Fruit fly (Drosophila melanogaster) whole organism, embryonic: Measurements from ENCODE around the gene CG5445.

Source experiments
- Atf-2 ChIP-seq: fragments of 200-800 bp; sonication (Bioruptor generic); optimal IDR thresholded peaks from 2 replicates; lab custom pipeline; 2016; ENCODE audit warnings: missing biosample characterization, missing genetic modification characterization
- Atf3 ChIP-seq: fragments of 200-800 bp; sonication (Bioruptor generic); optimal IDR thresholded peaks from 3 replicates; lab custom pipeline; 2016; ENCODE audit warnings: missing biosample characterization, missing genetic modification characterization
- Blimp-1 ChIP-seq: fragments of 200-800 bp; sonication (Bioruptor generic); optimal IDR thresholded peaks from 3 replicates; lab custom pipeline; 2018; ENCODE audit warnings: missing biosample characterization, missing genetic modification characterization, mild to moderate bottlenecking, moderate library complexity, missing genetic modification reagents
- CG12942 ChIP-seq: fragments of 200-800 bp; sonication (Bioruptor generic); optimal IDR thresholded peaks from 3 replicates; lab custom pipeline; 2016; ENCODE audit warnings: missing biosample characterization, missing genetic modification characterization
- CG15269 ChIP-seq: fragments of 200-800 bp; sonication (Bioruptor generic); optimal IDR thresholded peaks from 2 replicates; lab custom pipeline; 2018; ENCODE audit warnings: missing biosample characterization, mild to moderate bottlenecking, missing genetic modification characterization, moderate library complexity
- CG15514 ChIP-seq: fragments of 200-800 bp; sonication (Bioruptor generic); optimal IDR thresholded peaks from 3 replicates; lab custom pipeline; 2017; ENCODE audit warnings: missing biosample characterization, missing genetic modification characterization, mild to moderate bottlenecking, moderate library complexity, missing genetic modification reagents
- CG1603 ChIP-seq: fragments of 200-800 bp; sonication (Bioruptor generic); optimal IDR thresholded peaks from 2 replicates; lab custom pipeline; 2019; ENCODE audit warnings: missing biosample characterization, mild to moderate bottlenecking, missing genetic modification characterization, moderate library complexity
- CG16779 ChIP-seq: fragments of 200-800 bp; sonication (Bioruptor generic); IDR thresholded peaks from 2 replicates; pipeline ENCODE4 v1.3.6; 2022; ENCODE audit warnings: missing biosample characterization, missing genetic modification characterization
- CG16813 ChIP-seq: fragments of 200-800 bp; sonication (Bioruptor generic); IDR thresholded peaks from 3 replicates; pipeline ENCODE4 v1.3.6; 2022; ENCODE audit warnings: missing biosample characterization, missing genetic modification characterization; ENCODE audit not compliant: partially characterized antibody
- CG17829 ChIP-seq: fragments of 200-800 bp; optimal IDR thresholded peaks from 2 replicates; lab custom pipeline; 2019; ENCODE audit warnings: missing biosample characterization, mild to moderate bottlenecking, missing genetic modification characterization, moderate library complexity
- CG2116 ChIP-seq: fragments of 200-800 bp; sonication (Bioruptor generic); optimal IDR thresholded peaks from 3 replicates; lab custom pipeline; 2018; ENCODE audit warnings: missing biosample characterization, mild to moderate bottlenecking, missing genetic modification characterization
- CG32767 ChIP-seq: fragments of 200-800 bp; sonication (Bioruptor generic); IDR thresholded peaks from 2 replicates; pipeline ENCODE4 v1.3.6; 2022; ENCODE audit warnings: missing biosample characterization, missing genetic modification characterization
- CG32772 ChIP-seq: fragments of 200-800 bp; sonication (Bioruptor generic); IDR thresholded peaks from 2 replicates; pipeline ENCODE4 v1.3.6; 2022; ENCODE audit warnings: missing biosample characterization, missing genetic modification characterization
- CG3838 ChIP-seq: fragments of 200-800 bp; sonication (Bioruptor generic); optimal IDR thresholded peaks from 3 replicates; lab custom pipeline; 2016; ENCODE audit warnings: missing biosample characterization, missing genetic modification characterization
- CG3847 ChIP-seq: fragments of 200-800 bp; sonication (Bioruptor generic); IDR thresholded peaks from 2 replicates; pipeline ENCODE4 v1.3.6; 2022; ENCODE audit warnings: missing biosample characterization, missing genetic modification characterization
- CG6765 ChIP-seq: fragments of 200-800 bp; sonication (Bioruptor generic); optimal IDR thresholded peaks from 3 replicates; lab custom pipeline; 2017; ENCODE audit warnings: missing biosample characterization, mild to moderate bottlenecking, missing genetic modification characterization
- CkIIα-i1 ChIP-seq: fragments of 200-800 bp; sonication (Bioruptor generic); IDR thresholded peaks from 2 replicates; pipeline ENCODE4 v1.3.6; 2022; ENCODE audit warnings: missing biosample characterization, missing genetic modification characterization
- D19A ChIP-seq: fragments of 200-800 bp; optimal IDR thresholded peaks from 3 replicates; lab custom pipeline; 2019; ENCODE audit warnings: missing biosample characterization, mild to moderate bottlenecking, missing genetic modification characterization, moderate library complexity
- Dfd ChIP-seq, 2 experiments: fragments of >200 bp; optimal IDR thresholded peaks; 2 replicates each; lab custom pipeline; 2017; ENCODE audit warnings: missing biosample characterization in 2 of 2, missing genetic modification characterization in 2 of 2
- Dll ChIP-seq: fragments of 200-800 bp; sonication (Bioruptor generic); IDR thresholded peaks from 4 replicates; pipeline ENCODE4 v1.3.6; 2022; ENCODE audit warnings: missing biosample characterization, missing genetic modification characterization; ENCODE audit not compliant: partially characterized antibody
- Doc2 ChIP-seq: fragments of 200-800 bp; sonication (Bioruptor generic); IDR thresholded peaks from 2 replicates; pipeline ENCODE4 v1.3.6; 2022; ENCODE audit warnings: missing biosample characterization, missing genetic modification characterization
- Hr3 ChIP-seq: fragments of 200-800 bp; sonication (Bioruptor generic); optimal IDR thresholded peaks from 3 replicates; lab custom pipeline; 2016; ENCODE audit warnings: missing biosample characterization, missing genetic modification characterization
- Lhr ChIP-seq: fragments of 200-800 bp; sonication (Bioruptor generic); optimal IDR thresholded peaks from 3 replicates; lab custom pipeline; 2017; ENCODE audit warnings: mild to moderate bottlenecking, missing biosample characterization, missing genetic modification reagents, missing genetic modification characterization
- Mrtf ChIP-seq: fragments of 200-800 bp; sonication (Bioruptor generic); IDR thresholded peaks from 3 replicates; pipeline ENCODE4 v1.3.6; 2022; ENCODE audit warnings: missing biosample characterization, missing genetic modification characterization
- NFAT ChIP-seq: fragments of 200-800 bp; sonication (Bioruptor generic); IDR thresholded peaks from 2 replicates; pipeline ENCODE4 v1.3.6; 2022; ENCODE audit warnings: missing biosample characterization, missing genetic modification characterization
- NfI ChIP-seq: fragments of 200-800 bp; sonication (Bioruptor generic); optimal IDR thresholded peaks from 3 replicates; lab custom pipeline; 2018; ENCODE audit warnings: missing biosample characterization, mild to moderate bottlenecking, missing genetic modification characterization, moderate library complexity
- Oli ChIP-seq: fragments of 200-800 bp; sonication (Bioruptor generic); optimal IDR thresholded peaks from 2 replicates; lab custom pipeline; 2018; ENCODE audit warnings: missing biosample characterization, mild to moderate bottlenecking, missing genetic modification characterization, moderate library complexity
- Rfx ChIP-seq: fragments of 200-800 bp; sonication (Bioruptor generic); IDR thresholded peaks from 2 replicates; pipeline ENCODE4 v1.3.6; 2022; ENCODE audit warnings: missing biosample characterization, missing genetic modification characterization
- Rx ChIP-seq: fragments of 200-800 bp; sonication (Bioruptor generic); IDR thresholded peaks from 2 replicates; pipeline ENCODE4 v1.3.6; 2022; ENCODE audit warnings: missing biosample characterization, missing genetic modification characterization
- Sin3A ChIP-seq: fragments of >200 bp; optimal IDR thresholded peaks from 2 replicates; lab custom pipeline; 2018
- Tbp ChIP-seq: fragments of >200 bp; optimal IDR thresholded peaks from 2 replicates; lab custom pipeline; 2018; ENCODE audit warnings: missing biosample characterization, missing genetic modification characterization
- amos ChIP-seq: fragments of 200-800 bp; sonication (Bioruptor generic); IDR thresholded peaks from 2 replicates; pipeline ENCODE4 v1.3.6; 2022; ENCODE audit warnings: missing biosample characterization, missing genetic modification characterization; ENCODE audit not compliant: partially characterized antibody
- ap ChIP-seq: fragments of 200-800 bp; sonication (Bioruptor generic); IDR thresholded peaks from 2 replicates; pipeline ENCODE4 v1.3.6; 2022; ENCODE audit warnings: missing biosample characterization, missing genetic modification characterization
- cato ChIP-seq: fragments of 200-800 bp; sonication (Bioruptor generic); optimal IDR thresholded peaks from 2 replicates; lab custom pipeline; 2016; ENCODE audit warnings: missing biosample characterization, missing genetic modification characterization, borderline replicate concordance
- chif ChIP-seq, 2 experiments: fragments of 200-800 bp; sonication (Bioruptor generic); optimal IDR thresholded peaks; 3 replicates each; lab custom pipeline; 2016; ENCODE audit warnings: missing biosample characterization in 2 of 2, missing genetic modification characterization in 2 of 2
- emc ChIP-seq: fragments of 200-800 bp; sonication (Bioruptor generic); optimal IDR thresholded peaks from 2 replicates; lab custom pipeline; 2016; ENCODE audit warnings: missing biosample characterization, missing genetic modification characterization
- gsb-n ChIP-seq: fragments of 200-800 bp; sonication (Bioruptor generic); optimal IDR thresholded peaks from 3 replicates; lab custom pipeline; 2018; ENCODE audit warnings: missing biosample characterization, mild to moderate bottlenecking, missing genetic modification characterization
- jumu ChIP-seq: fragments of 200-800 bp; sonication (Bioruptor generic); optimal IDR thresholded peaks from 3 replicates; lab custom pipeline; 2016; ENCODE audit warnings: missing biosample characterization, missing genetic modification characterization
- ken ChIP-seq: fragments of 200-800 bp; sonication (Bioruptor generic); IDR thresholded peaks from 3 replicates; pipeline ENCODE4 v1.3.6; 2022; ENCODE audit warnings: missing biosample characterization, missing genetic modification characterization
- knrl ChIP-seq: fragments of 200-800 bp; sonication (Bioruptor generic); IDR thresholded peaks from 3 replicates; pipeline ENCODE4 v1.3.6; 2022; ENCODE audit warnings: missing biosample characterization, missing genetic modification characterization; ENCODE audit not compliant: partially characterized antibody
- nmo ChIP-seq: fragments of 200-800 bp; sonication (Bioruptor generic); optimal IDR thresholded peaks from 2 replicates; lab custom pipeline; 2018; ENCODE audit warnings: missing biosample characterization, mild to moderate bottlenecking, missing genetic modification characterization, moderate library complexity
- pita ChIP-seq: fragments of 200-800 bp; sonication (Bioruptor generic); optimal IDR thresholded peaks from 2 replicates; lab custom pipeline; 2017; ENCODE audit warnings: missing biosample characterization, mild to moderate bottlenecking, missing genetic modification characterization
- slp2 ChIP-seq: fragments of 200-800 bp; sonication (Bioruptor generic); optimal IDR thresholded peaks from 2 replicates; lab custom pipeline; 2016; ENCODE audit warnings: missing biosample characterization, missing genetic modification characterization
- sqz ChIP-seq: fragments of 200-800 bp; sonication (Bioruptor generic); optimal IDR thresholded peaks from 3 replicates; lab custom pipeline; 2018; ENCODE audit warnings: missing biosample characterization, mild to moderate bottlenecking, missing genetic modification characterization
- sr ChIP-seq: fragments of 200-800 bp; sonication (Bioruptor generic); IDR thresholded peaks from 3 replicates; pipeline ENCODE4 v1.3.6; 2022; ENCODE audit warnings: missing biosample characterization, missing genetic modification characterization
- tap ChIP-seq: fragments of 200-800 bp; optimal IDR thresholded peaks from 3 replicates; lab custom pipeline; 2019; ENCODE audit warnings: missing biosample characterization, mild to moderate bottlenecking, missing genetic modification characterization, moderate library complexity
- trh ChIP-seq: fragments of 200-800 bp; sonication (Bioruptor generic); optimal IDR thresholded peaks from 2 replicates; lab custom pipeline; 2016; ENCODE audit warnings: missing biosample characterization, missing genetic modification characterization
- usp ChIP-seq: fragments of >200 bp; optimal IDR thresholded peaks from 2 replicates; lab custom pipeline; 2017; ENCODE audit warnings: missing biosample characterization, missing genetic modification characterization
- vfl ChIP-seq: fragments of 200-800 bp; sonication (Bioruptor generic); optimal IDR thresholded peaks from 2 replicates; lab custom pipeline; 2016; ENCODE audit warnings: missing biosample characterization, missing genetic modification characterization
- vnd ChIP-seq: fragments of 200-800 bp; sonication (Bioruptor generic); IDR thresholded peaks from 3 replicates; pipeline ENCODE4 v1.3.6; 2022; ENCODE audit warnings: missing biosample characterization, missing genetic modification characterization; ENCODE audit not compliant: partially characterized antibody
- wor ChIP-seq: fragments of 200-800 bp; sonication (Bioruptor generic); IDR thresholded peaks from 2 replicates; pipeline ENCODE4 v1.3.6; 2022; ENCODE audit warnings: missing biosample characterization, missing genetic modification characterization

CG5445 gene

DNA sequence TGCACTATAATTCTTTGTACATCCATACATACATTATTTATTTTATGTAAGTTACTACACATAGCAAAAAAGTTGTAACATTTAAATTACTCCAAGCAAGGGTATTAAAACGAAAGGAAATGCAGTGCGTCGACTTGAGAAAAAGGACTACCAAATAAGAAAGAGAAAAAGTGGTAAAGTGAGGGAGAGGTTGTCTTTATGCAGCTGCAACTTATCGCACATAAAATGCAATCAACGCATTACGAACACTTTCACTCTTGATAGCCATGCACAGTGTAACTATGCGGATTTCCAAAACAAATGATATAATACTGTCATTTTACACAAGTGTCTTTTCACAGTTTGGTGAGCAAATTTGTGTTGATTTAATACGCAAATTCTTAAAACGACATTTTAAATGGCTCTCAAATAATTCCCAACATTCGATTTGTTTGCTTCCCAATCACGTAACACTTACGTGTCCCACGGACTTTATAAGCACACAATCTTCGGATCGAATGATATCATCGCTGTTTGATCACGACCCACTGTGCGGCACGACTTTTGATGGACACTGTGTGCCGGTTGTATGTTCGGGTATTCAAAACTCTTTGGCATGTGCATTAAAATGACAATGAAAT is 14.9 kb downstream of the CG5445 start (continued):
- TF ChIP-seq Dfd (GFP tag; optimal IDR thresholded peaks at IDR 0.05; lab: Kevin White, UChicago) (no peak), CG3838 (GFP tag; lab: Kevin White, UChicago) (no peak), emc (GFP tag; lab: Kevin White, UChicago) (no peak), NfI (GFP tag; lab: Kevin White, UChicago) (peak; percentile 12), Oli (tag; lab: Kevin White, UChicago) (peak; percentile 63), CG1603 (tag; lab: Kevin White, UChicago) (peak; percentile 73), Atf-2 (GFP tag; lab: Kevin White, UChicago) (peak; percentile 17), chif (GFP tag; optimal IDR thresholded peaks at IDR 0.05; lab: Kevin White, UChicago) (peak in 1 of 2 experiments; percentile 49), CG12942 (no peak), D19A (peak; percentile 95), CG16813 (GFP tag; lab: Robert Waterston, UW) (no peak), CG15514 (GFP tag; lab: Kevin White, UChicago) (peak; percentile 24), knrl (GFP tag; lab: Robert Waterston, UW) (no peak), jumu (GFP tag; lab: Kevin White, UChicago) (peak; percentile 43), CG32767 (GFP tag; lab: Robert Waterston, UW) (no peak), Doc2 (GFP tag; lab: Robert Waterston, UW) (no peak), Dll (GFP tag; lab: Robert Waterston, UW) (no peak), CG6765 (GFP tag; lab: Kevin White, UChicago) (no peak), Rfx (GFP tag; lab: Robert Waterston, UW) (no peak), Tbp (GFP tag; lab: Kevin White, UChicago) (no peak), vnd (no peak), Rx (GFP tag; lab: Robert Waterston, UW) (no peak), Sin3A (lab: Kevin White, UChicago) (no peak), vfl (GFP tag; lab: Kevin White, UChicago) (no peak), cato (no peak), gsb-n (tag; lab: Kevin White, UChicago) (peak; percentile 20), CG16779 (GFP tag; lab: Robert Waterston, UW) (no peak), CG15269 (tag; lab: Kevin White, UChicago) (peak; percentile 32), CG32772 (GFP tag; lab: Robert Waterston, UW) (no peak), slp2 (peak; percentile 4), ken (no peak; the same call in 2 of the 3 replicates), CG2116 (no peak), Hr3 (GFP tag; lab: Kevin White, UChicago) (no peak), Lhr (GFP tag; lab: Kevin White, UChicago) (peak; percentile 13), pita (no peak), CkIIα-i1 (GFP tag; lab: Robert Waterston, UW) (no peak), tap (tag; lab: Kevin White, UChicago) (no peak), sqz (no peak), CG3847 (GFP tag; lab: Robert Waterston, UW) (no peak), sr (GFP tag; lab: Robert Waterston, UW) (no peak), NFAT (GFP tag; lab: Robert Waterston, UW) (no peak), Mrtf (GFP tag; lab: Robert Waterston, UW) (no peak), usp (GFP tag; lab: Kevin White, UChicago) (no peak), amos (GFP tag; lab: Robert Waterston, UW) (no peak), wor (GFP tag; lab: Robert Waterston, UW) (peak; percentile 32; the same call in 1 of the 2 replicates), CG17829 (tag; lab: Kevin White, UChicago) (peak; percentile 18), Atf3 (GFP tag; lab: Kevin White, UChicago) (peak; percentile 52), Blimp-1 (GFP tag; lab: Kevin White, UChicago) (peak; percentile 86), nmo (peak; percentile 57), ap (GFP tag; lab: Robert Waterston, UW) (no peak), trh (GFP tag; lab: Kevin White, UChicago) (no peak)
